Fruit fly (Drosophila melanogaster) whole organism, embryonic: Measurements from ENCODE around the gene RpL35A.

Experiments
- Awh ChIP-seq: fragments of 200-800 bp; sonication (Bioruptor generic); IDR thresholded peaks from 2 replicates; pipeline ENCODE4, ENCODE4 v1.3.6; 2022; ENCODE audit warnings: missing biosample characterization, missing genetic modification characterization
- B-H1 ChIP-seq: fragments of 200-800 bp; sonication (Bioruptor generic); IDR thresholded peaks from 3 replicates; pipeline ENCODE4 v1.3.6; 2022; ENCODE audit warnings: missing biosample characterization, missing genetic modification characterization
- CG10462 ChIP-seq: fragments of 200-800 bp; sonication (Bioruptor generic); optimal IDR thresholded peaks from 2 replicates; lab custom pipeline; 2016; ENCODE audit warnings: missing biosample characterization, missing genetic modification characterization
- CG11093 ChIP-seq: fragments of 200-800 bp; sonication (Bioruptor generic); IDR thresholded peaks from 3 replicates; pipeline ENCODE4 v1.3.6; 2022; ENCODE audit warnings: missing biosample characterization, missing genetic modification characterization
- CG12104 ChIP-seq: fragments of 200-800 bp; sonication (Bioruptor generic); optimal IDR thresholded peaks from 3 replicates; lab custom pipeline; 2016; ENCODE audit warnings: missing biosample characterization, missing genetic modification characterization
- CG14965 ChIP-seq: fragments of 200-800 bp; sonication (Bioruptor generic); optimal IDR thresholded peaks from 2 replicates; lab custom pipeline; 2016; ENCODE audit warnings: missing biosample characterization, missing genetic modification characterization, borderline replicate concordance
- CG15696 ChIP-seq: fragments of 200-800 bp; sonication (Bioruptor generic); optimal IDR thresholded peaks from 2 replicates; lab custom pipeline; 2019; ENCODE audit warnings: missing biosample characterization, mild to moderate bottlenecking, missing genetic modification characterization, moderate library complexity
- CG17912 ChIP-seq: fragments of 200-800 bp; sonication (Bioruptor generic); optimal IDR thresholded peaks from 2 replicates; lab custom pipeline; 2018; ENCODE audit warnings: missing biosample characterization, mild to moderate bottlenecking, missing genetic modification characterization
- CG18599 ChIP-seq: fragments of 200-800 bp; sonication (Bioruptor generic); optimal IDR thresholded peaks from 3 replicates; lab custom pipeline; 2017; ENCODE audit warnings: missing biosample characterization, missing genetic modification characterization, mild to moderate bottlenecking, moderate library complexity, missing genetic modification reagents
- CG2116 ChIP-seq: fragments of 200-800 bp; sonication (Bioruptor generic); optimal IDR thresholded peaks from 3 replicates; lab custom pipeline; 2018; ENCODE audit warnings: missing biosample characterization, mild to moderate bottlenecking, missing genetic modification characterization
- CG30020 ChIP-seq: fragments of 200-800 bp; optimal IDR thresholded peaks from 2 replicates; lab custom pipeline; 2019; ENCODE audit warnings: missing biosample characterization, mild to moderate bottlenecking, missing genetic modification characterization, moderate library complexity
- CG32532 ChIP-seq: fragments of 200-800 bp; sonication (Bioruptor generic); IDR thresholded peaks from 2 replicates; pipeline ENCODE4 v1.3.6; 2022; ENCODE audit warnings: missing biosample characterization, missing genetic modification characterization
- CG4282 ChIP-seq: fragments of 200-800 bp; sonication (Bioruptor generic); optimal IDR thresholded peaks from 2 replicates; lab custom pipeline; 2016; ENCODE audit warnings: missing biosample characterization, missing genetic modification characterization
- CG4424 ChIP-seq: fragments of 200-800 bp; sonication (Bioruptor generic); optimal IDR thresholded peaks from 3 replicates; lab custom pipeline; 2016; ENCODE audit warnings: missing biosample characterization, missing genetic modification characterization
- CG8924 ChIP-seq: fragments of 200-800 bp; optimal IDR thresholded peaks from 3 replicates; lab custom pipeline; 2019; ENCODE audit warnings: missing biosample characterization, mild to moderate bottlenecking, missing genetic modification characterization, moderate library complexity
- D19B ChIP-seq: fragments of 200-800 bp; sonication (Bioruptor generic); optimal IDR thresholded peaks from 2 replicates; lab custom pipeline; 2017; ENCODE audit warnings: missing biosample characterization, mild to moderate bottlenecking, missing genetic modification characterization
- Doc2 ChIP-seq: fragments of 200-800 bp; sonication (Bioruptor generic); IDR thresholded peaks from 2 replicates; pipeline ENCODE4 v1.3.6; 2022; ENCODE audit warnings: missing biosample characterization, missing genetic modification characterization
- Dp ChIP-seq: fragments of 200-800 bp; sonication (Bioruptor generic); optimal IDR thresholded peaks from 2 replicates; lab custom pipeline; 2018; ENCODE audit warnings: missing biosample characterization, mild to moderate bottlenecking, missing genetic modification characterization, moderate library complexity
- E2f2 ChIP-seq: fragments of 200-800 bp; sonication (Bioruptor generic); IDR thresholded peaks from 2 replicates; pipeline ENCODE4 v1.3.6; 2022; ENCODE audit warnings: missing biosample characterization, missing genetic modification characterization
- Elba2 ChIP-seq: fragments of 200-800 bp; sonication (Bioruptor generic); optimal IDR thresholded peaks from 3 replicates; lab custom pipeline; 2016; ENCODE audit warnings: missing biosample characterization, missing genetic modification characterization
- Ets65A ChIP-seq: fragments of 200-800 bp; sonication (Bioruptor generic); peaks from one replicate; lab custom pipeline; 2016; ENCODE audit warnings: missing biosample characterization, missing genetic modification characterization
- H2.0 ChIP-seq: fragments of 200-800 bp; sonication (Bioruptor generic); IDR thresholded peaks from 2 replicates; pipeline ENCODE4 v1.3.6; 2022; ENCODE audit warnings: missing biosample characterization, missing genetic modification characterization
- HLH3B ChIP-seq: fragments of 200-800 bp; sonication (Bioruptor generic); IDR thresholded peaks from 2 replicates; pipeline ENCODE4 v1.3.6; 2022; ENCODE audit warnings: missing biosample characterization, missing genetic modification characterization
- Hr3 ChIP-seq: fragments of 200-800 bp; sonication (Bioruptor generic); optimal IDR thresholded peaks from 3 replicates; lab custom pipeline; 2016; ENCODE audit warnings: missing biosample characterization, missing genetic modification characterization
- Hr78 ChIP-seq, 2 experiments: fragments of 200-800 bp in 1 of 2; fragments of >200 bp in 1 of 2; sonication (Bioruptor generic) in 1 of 2; optimal IDR thresholded peaks; 2 replicates each; lab custom pipeline; 2017 to 2019; ENCODE audit warnings: missing biosample characterization in 2 of 2, missing genetic modification characterization in 2 of 2, mild to moderate bottlenecking in 1 of 2, moderate library complexity in 1 of 2
- Med ChIP-seq: fragments of 200-800 bp; sonication (Bioruptor generic); peaks from one replicate; lab custom pipeline; 2016; ENCODE audit warnings: missing biosample characterization, missing genetic modification characterization, mild to moderate bottlenecking, inconsistent platforms, moderate library complexity
- Oli ChIP-seq: fragments of 200-800 bp; sonication (Bioruptor generic); optimal IDR thresholded peaks from 2 replicates; lab custom pipeline; 2018; ENCODE audit warnings: missing biosample characterization, mild to moderate bottlenecking, missing genetic modification characterization, moderate library complexity
- Rx ChIP-seq: fragments of 200-800 bp; sonication (Bioruptor generic); IDR thresholded peaks from 2 replicates; pipeline ENCODE4 v1.3.6; 2022; ENCODE audit warnings: missing biosample characterization, missing genetic modification characterization
- Six4 ChIP-seq: fragments of 200-800 bp; sonication (Bioruptor generic); optimal IDR thresholded peaks from 2 replicates; lab custom pipeline; 2016; ENCODE audit warnings: missing biosample characterization, missing genetic modification characterization
- Usf ChIP-seq: fragments of 200-800 bp; sonication (Bioruptor generic); optimal IDR thresholded peaks from 2 replicates; lab custom pipeline; 2017; ENCODE audit warnings: missing genotype, missing biosample characterization, missing genetic modification characterization
- al ChIP-seq: fragments of 200-800 bp; sonication (Bioruptor generic); IDR thresholded peaks from 2 replicates; pipeline ENCODE4 v1.3.6; 2022; ENCODE audit warnings: missing biosample characterization, missing genetic modification characterization
- ap ChIP-seq: fragments of 200-800 bp; sonication (Bioruptor generic); IDR thresholded peaks from 2 replicates; pipeline ENCODE4 v1.3.6; 2022; ENCODE audit warnings: missing biosample characterization, missing genetic modification characterization
- bowl ChIP-seq: fragments of 200-800 bp; sonication (Bioruptor generic); IDR thresholded peaks from 2 replicates; pipeline ENCODE4 v1.3.6; 2022; ENCODE audit warnings: missing biosample characterization, missing genetic modification characterization
- bsh ChIP-seq, 2 experiments: fragments of 200-800 bp; sonication (Bioruptor generic); optimal IDR thresholded peaks; 2 replicates each; lab custom pipeline; 2017 to 2018; ENCODE audit warnings: mild to moderate bottlenecking in 2 of 2, missing biosample characterization in 2 of 2, missing genetic modification characterization in 2 of 2, moderate library complexity in 1 of 2
- chif ChIP-seq, 2 experiments: fragments of 200-800 bp; sonication (Bioruptor generic); optimal IDR thresholded peaks; 3 replicates each; lab custom pipeline; 2016; ENCODE audit warnings: missing biosample characterization in 2 of 2, missing genetic modification characterization in 2 of 2
- dpn ChIP-seq, 2 experiments: fragments of 200-800 bp; sonication (Bioruptor generic); optimal IDR thresholded peaks; 3 replicates each; lab custom pipeline; 2016; ENCODE audit warnings: missing biosample characterization in 2 of 2, missing genetic modification characterization in 2 of 2
- gcm ChIP-seq: fragments of 200-800 bp; sonication (Bioruptor generic); optimal IDR thresholded peaks from 2 replicates; lab custom pipeline; 2019; ENCODE audit warnings: missing biosample characterization, mild to moderate bottlenecking, missing genetic modification characterization, moderate library complexity
- gem ChIP-seq: fragments of 200-800 bp; sonication (Bioruptor generic); optimal IDR thresholded peaks from 2 replicates; lab custom pipeline; 2019; ENCODE audit warnings: missing biosample characterization, mild to moderate bottlenecking, missing genetic modification characterization, moderate library complexity
- grau ChIP-seq: fragments of 200-800 bp; optimal IDR thresholded peaks from 3 replicates; lab custom pipeline; 2019; ENCODE audit warnings: missing biosample characterization, mild to moderate bottlenecking, missing genetic modification characterization, moderate library complexity
- lov ChIP-seq, 2 experiments: fragments of 200-800 bp in 1 of 2; fragments of >200 bp in 1 of 2; sonication (Bioruptor generic) in 1 of 2; IDR thresholded peaks in 1 of 2; optimal IDR thresholded peaks in 1 of 2; 2 replicates in 1 of 2; 3 replicates in 1 of 2; pipeline versions ENCODE4 v1.3.6 to Lab custom; 2017 to 2022; ENCODE audit warnings: missing biosample characterization in 1 of 2, missing genetic modification characterization in 1 of 2
- mld ChIP-seq: fragments of 200-800 bp; sonication (Bioruptor generic); IDR thresholded peaks from 3 replicates; pipeline ENCODE4 v1.3.6; 2022; ENCODE audit warnings: missing biosample characterization, missing genetic modification characterization; ENCODE audit not compliant: partially characterized antibody
- nmo ChIP-seq: fragments of 200-800 bp; sonication (Bioruptor generic); optimal IDR thresholded peaks from 2 replicates; lab custom pipeline; 2018; ENCODE audit warnings: missing biosample characterization, mild to moderate bottlenecking, missing genetic modification characterization, moderate library complexity
- prd ChIP-seq, 3 experiments: fragments of >200 bp in 2 of 3; fragments of 200-800 bp in 1 of 3; sonication (Bioruptor generic) in 1 of 3; optimal IDR thresholded peaks in 2 of 3; IDR thresholded peaks in 1 of 3; 2 replicates in 2 of 3; 3 replicates in 1 of 3; pipeline versions ENCODE4 v1.3.6 to Lab custom; 2017 to 2022; ENCODE audit warnings: missing biosample characterization in 1 of 3, missing genetic modification characterization in 1 of 3
- pros ChIP-seq: fragments of 200-800 bp; sonication (Bioruptor generic); optimal IDR thresholded peaks from 3 replicates; lab custom pipeline; 2019; ENCODE audit warnings: missing biosample characterization, mild to moderate bottlenecking, missing genetic modification characterization, moderate library complexity
- sens-2 ChIP-seq: fragments of 200-800 bp; sonication (Bioruptor generic); IDR thresholded peaks from 2 replicates; pipeline ENCODE4 v1.3.6; 2022; ENCODE audit warnings: missing biosample characterization, missing genetic modification characterization
- ssp ChIP-seq: fragments of 200-800 bp; sonication (Bioruptor generic); IDR thresholded peaks from 2 replicates; pipeline ENCODE4 v1.3.6; 2022; ENCODE audit warnings: missing biosample characterization, missing genetic modification characterization
- z ChIP-seq: fragments of 200-800 bp; sonication (Bioruptor generic); IDR thresholded peaks from 3 replicates; pipeline ENCODE4 v1.3.6; 2022; ENCODE audit warnings: missing biosample characterization, missing genetic modification characterization
- zen ChIP-seq: fragments of 200-800 bp; sonication (Bioruptor generic); optimal IDR thresholded peaks from 3 replicates; lab custom pipeline; 2018; ENCODE audit warnings: missing biosample characterization, mild to moderate bottlenecking, missing genetic modification characterization, moderate library complexity
- zen2 ChIP-seq: fragments of 200-800 bp; sonication (Bioruptor generic); IDR thresholded peaks from 3 replicates; pipeline ENCODE4 v1.3.6; 2022; ENCODE audit warnings: missing biosample characterization, missing genetic modification characterization; ENCODE audit not compliant: partially characterized antibody

Gene RpL35A

DNA sequence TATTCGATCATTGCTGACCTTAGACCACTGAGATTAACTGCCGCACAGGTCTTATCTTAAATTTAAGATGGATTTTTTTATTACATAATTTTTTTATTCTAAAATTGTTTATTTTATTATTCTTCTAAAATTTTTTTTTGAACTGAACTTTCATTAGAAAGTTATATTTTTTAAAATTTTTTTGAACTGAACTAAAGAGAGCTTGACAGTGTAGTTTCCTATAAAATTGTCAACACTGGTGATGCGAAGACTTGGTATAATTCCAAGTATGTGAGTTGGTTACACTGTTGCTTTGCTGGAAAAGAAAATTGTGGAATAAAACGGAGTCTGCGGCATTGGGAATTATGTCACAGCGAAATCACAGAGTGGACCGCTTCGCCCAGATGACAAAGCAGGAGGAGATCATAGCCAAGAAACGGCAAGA, 18.4 kb upstream of the RpL35A start, which contains the start of gene CG31550 (continued):
- TF ChIP-seq Elba2 (GFP tag; lab: Kevin White, UChicago) = peak; percentile 19
- TF ChIP-seq CG4282 (GFP tag; lab: Kevin White, UChicago) = no peak
- peak; percentile 44 to 77 for TF ChIP-seq dpn (GFP tag; optimal IDR thresholded peaks at IDR 0.05; lab: Kevin White, UChicago)
- peak; percentile 39 for TF ChIP-seq CG10462 (GFP tag; lab: Kevin White, UChicago)
- peak; percentile 55 for TF ChIP-seq CG18599 (GFP tag; lab: Kevin White, UChicago)
- peak; percentile 87 for TF ChIP-seq nmo
- TF ChIP-seq gem = peak; percentile 86
- TF ChIP-seq ssp (GFP tag; lab: Robert Waterston, UW) = peak; percentile 72
- TF ChIP-seq grau (tag; lab: Kevin White, UChicago) = peak; percentile 78
- peak; percentile 60 for TF ChIP-seq B-H1 (GFP tag; lab: Robert Waterston, UW)
- peak; percentile 28 to 44 for TF ChIP-seq chif (GFP tag; optimal IDR thresholded peaks at IDR 0.05; lab: Kevin White, UChicago)
- peak; percentile 64 for TF ChIP-seq zen
- no peak for TF ChIP-seq Doc2
- TF ChIP-seq sens-2 = no peak
- no peak for TF ChIP-seq Hr78 (GFP tag; optimal IDR thresholded peaks at IDR 0.05; lab: Kevin White, UChicago)
- TF ChIP-seq lov (optimal IDR thresholded peaks at IDR 0.05; lab: Kevin White, UChicago) = no peak
- 0 out of 3 replicates have a peak, but pooled peaks have one; percentile 20 for TF ChIP-seq lov (GFP tag; IDR thresholded peaks at IDR 0.05; lab: Robert Waterston, UW)
- peak; percentile 66 for TF ChIP-seq CG4424
- TF ChIP-seq gcm = no peak
- peak; percentile 50 for TF ChIP-seq CG2116 (GFP tag; lab: Kevin White, UChicago)
- TF ChIP-seq CG8924 (tag; lab: Kevin White, UChicago) = peak; percentile 74
- no peak for TF ChIP-seq CG14965 (GFP tag; lab: Kevin White, UChicago)
- TF ChIP-seq prd (optimal IDR thresholded peaks at IDR 0.05; lab: Kevin White, UChicago) = no peak
- peak; percentile 83; the same call in 2 of the 3 replicates for TF ChIP-seq prd (GFP tag; IDR thresholded peaks at IDR 0.05; lab: Robert Waterston, UW)
- TF ChIP-seq Hr3 = peak; percentile 74
- TF ChIP-seq D19B (GFP tag; lab: Kevin White, UChicago) = peak; percentile 45
- peak; percentile 79 for TF ChIP-seq al
- peak; percentile 33 for TF ChIP-seq Usf (GFP tag; lab: Kevin White, UChicago)
- TF ChIP-seq CG32532 (GFP tag; lab: Robert Waterston, UW) = peak; percentile 86
- peak; percentile 40; the same call in 1 of the 2 replicates for TF ChIP-seq E2f2 (GFP tag; lab: Robert Waterston, UW)
- peak; percentile 77 for TF ChIP-seq HLH3B
- TF ChIP-seq Ets65A (GFP tag; lab: Kevin White, UChicago) = peak; percentile 91
- peak; percentile 62; the same call in 2 of the 3 replicates for TF ChIP-seq CG11093 (GFP tag; lab: Robert Waterston, UW)
- TF ChIP-seq ap (GFP tag; lab: Robert Waterston, UW) = peak; percentile 68
- TF ChIP-seq bowl (GFP tag; lab: Robert Waterston, UW) = no peak
- TF ChIP-seq z (GFP tag; lab: Robert Waterston, UW) = no peak
- TF ChIP-seq pros = no peak
- peak; percentile 62 for TF ChIP-seq CG30020 (tag; lab: Kevin White, UChicago)
- peak; percentile 43 for TF ChIP-seq Oli (tag; lab: Kevin White, UChicago)
- no peak for TF ChIP-seq Dp (GFP tag; lab: Kevin White, UChicago)
- peak; percentile 63 for TF ChIP-seq CG15696 (tag; lab: Kevin White, UChicago)
- peak; percentile 25; the same call in 1 of the 2 replicates for TF ChIP-seq Awh (GFP tag; lab: Robert Waterston, UW)
- TF ChIP-seq zen2 (GFP tag; lab: Robert Waterston, UW) = no peak
- no peak for TF ChIP-seq mld (GFP tag; lab: Robert Waterston, UW)
- TF ChIP-seq Med (GFP tag; lab: Kevin White, UChicago) = peak; percentile 79
- TF ChIP-seq CG17912 = no peak
- peak; percentile 74 for TF ChIP-seq H2.0 (GFP tag; lab: Robert Waterston, UW)
- TF ChIP-seq Rx (GFP tag; lab: Robert Waterston, UW) = peak; percentile 16; the same call in 1 of the 2 replicates
- peak; percentile 62 for TF ChIP-seq CG12104 (GFP tag; lab: Kevin White, UChicago)
- peak in 1 of 2 experiments; percentile 70 for TF ChIP-seq bsh (GFP tag; optimal IDR thresholded peaks at IDR 0.05; lab: Kevin White, UChicago)
- TF ChIP-seq Six4 (GFP tag; lab: Kevin White, UChicago) = peak; percentile 43
